Fruit fly (Drosophila melanogaster): Measurements from ENCODE around the gene sl.

Gene sl

dm6 chrX:16406083-16406482 lies 56.0 kb downstream of the sl start:
- no peak for TF ChIP-seq CG17806 (tag; optimal IDR thresholded peaks at IDR 0.05)
- TF ChIP-seq gl (tag; optimal IDR thresholded peaks at IDR 0.05), result no peak
- no peak for TF ChIP-seq Snoo (tag; optimal IDR thresholded peaks at IDR 0.05)
- no peak for TF ChIP-seq D1 (tag; optimal IDR thresholded peaks at IDR 0.05)

Measured in whole organism, pupa.